Fruit fly (Drosophila melanogaster) whole organism, prepupa: ENCODE data around the gene CG7246.
A peak's percentile ranks its signal among the peaks of the same experiment; 100 is the strongest.

Experiments
- Blimp-1 ChIP-seq: fragments of 200-800 bp; sonication (Bioruptor generic); optimal IDR thresholded peaks from 3 replicates; lab custom pipeline; 2017; ENCODE audit warnings: missing biosample characterization, missing genetic modification characterization, mild to moderate bottlenecking, moderate library complexity, missing genetic modification reagents
- CG10669 ChIP-seq: fragments of 200-800 bp; sonication (Bioruptor generic); optimal IDR thresholded peaks from 3 replicates; lab custom pipeline; 2018; ENCODE audit warnings: missing biosample characterization, mild to moderate bottlenecking, missing genetic modification characterization, moderate library complexity
- CG11902 ChIP-seq: fragments of 200-800 bp; sonication (Bioruptor generic); optimal IDR thresholded peaks from 3 replicates; lab custom pipeline; 2016; ENCODE audit warnings: missing biosample characterization, missing genetic modification characterization
- CG15336 ChIP-seq: fragments of 200-800 bp; sonication (Bioruptor generic); IDR thresholded peaks from 2 replicates; pipeline ENCODE4 v1.3.6; 2022; ENCODE audit warnings: missing biosample characterization, missing genetic modification characterization
- CG1621 ChIP-seq: fragments of 200-800 bp; sonication (Bioruptor generic); optimal IDR thresholded peaks from 3 replicates; lab custom pipeline; 2018; ENCODE audit warnings: missing biosample characterization, mild to moderate bottlenecking, missing genetic modification characterization
- CG16779 ChIP-seq: fragments of 200-800 bp; sonication (Bioruptor generic); optimal IDR thresholded peaks from 3 replicates; lab custom pipeline; 2017; ENCODE audit warnings: missing biosample characterization, mild to moderate bottlenecking, missing genetic modification characterization
- CG3032 ChIP-seq: fragments of 200-800 bp; optimal IDR thresholded peaks from 2 replicates; lab custom pipeline; 2019; ENCODE audit warnings: missing biosample characterization, mild to moderate bottlenecking, missing genetic modification characterization, moderate library complexity
- CG32006 ChIP-seq: fragments of 200-800 bp; sonication (Bioruptor generic); optimal IDR thresholded peaks from 3 replicates; lab custom pipeline; 2017; ENCODE audit warnings: missing biosample characterization, mild to moderate bottlenecking, missing genetic modification characterization
- CG34406 ChIP-seq: fragments of 200-800 bp; sonication (Bioruptor generic); optimal IDR thresholded peaks from 3 replicates; lab custom pipeline; 2016; ENCODE audit warnings: missing biosample characterization, missing genetic modification characterization
- CG3919 ChIP-seq: fragments of 200-800 bp; sonication (Bioruptor generic); optimal IDR thresholded peaks from 3 replicates; lab custom pipeline; 2016; ENCODE audit warnings: missing biosample characterization, missing genetic modification characterization
- CG4318 ChIP-seq: fragments of 200-800 bp; sonication (Bioruptor generic); optimal IDR thresholded peaks from 3 replicates; lab custom pipeline; 2017; ENCODE audit warnings: missing biosample characterization, mild to moderate bottlenecking, missing genetic modification characterization
- CG6163 ChIP-seq: fragments of 200-800 bp; sonication (Bioruptor generic); IDR thresholded peaks from 3 replicates; pipeline ENCODE4 v1.3.6; 2022; ENCODE audit warnings: missing biosample characterization, missing genetic modification characterization
- CG6276 ChIP-seq: fragments of 200-800 bp; sonication (Bioruptor generic); optimal IDR thresholded peaks from 2 replicates; lab custom pipeline; 2017; ENCODE audit warnings: missing biosample characterization, mild to moderate bottlenecking, missing genetic modification characterization
- CG6808 ChIP-seq: fragments of 200-800 bp; sonication (Bioruptor generic); optimal IDR thresholded peaks from 3 replicates; lab custom pipeline; 2017; ENCODE audit warnings: missing biosample characterization, missing genetic modification characterization, mild to moderate bottlenecking, moderate library complexity, missing genetic modification reagents
- CG6854 ChIP-seq: fragments of 200-800 bp; sonication (Bioruptor generic); optimal IDR thresholded peaks from 2 replicates; lab custom pipeline; 2017; ENCODE audit warnings: missing biosample characterization, mild to moderate bottlenecking, missing genetic modification characterization
- CG7368 ChIP-seq: fragments of 200-800 bp; sonication (Bioruptor generic); optimal IDR thresholded peaks from 3 replicates; lab custom pipeline; 2016; ENCODE audit warnings: missing biosample characterization, missing genetic modification characterization
- CG8119 ChIP-seq: fragments of 200-800 bp; sonication (Bioruptor generic); IDR thresholded peaks from 3 replicates; pipeline ENCODE4 v1.3.6; 2022; ENCODE audit warnings: missing biosample characterization, missing genetic modification characterization
- CG8319 ChIP-seq: fragments of 200-800 bp; sonication (Bioruptor generic); optimal IDR thresholded peaks from 3 replicates; lab custom pipeline; 2016; ENCODE audit warnings: missing biosample characterization, missing genetic modification characterization
- CG8632 ChIP-seq: fragments of 200-800 bp; sonication (Bioruptor generic); optimal IDR thresholded peaks from 3 replicates; lab custom pipeline; 2016; ENCODE audit warnings: missing biosample characterization, missing genetic modification characterization
- Eip75B ChIP-seq: fragments of 200-800 bp; sonication (Bioruptor generic); optimal IDR thresholded peaks from 3 replicates; lab custom pipeline; 2016; ENCODE audit warnings: missing biosample characterization, missing genetic modification characterization
- Eip78C ChIP-seq: fragments of 200-800 bp; sonication (Bioruptor generic); peaks from one replicate; lab custom pipeline; 2016; ENCODE audit warnings: missing biosample characterization, missing genetic modification characterization
- Eip93F ChIP-seq: fragments of 200-800 bp; sonication (Bioruptor generic); optimal IDR thresholded peaks from 2 replicates; lab custom pipeline; 2016; ENCODE audit warnings: missing biosample characterization, mild to moderate bottlenecking, missing genetic modification characterization
- Ets96B ChIP-seq: fragments of 200-800 bp; optimal IDR thresholded peaks from 2 replicates; lab custom pipeline; 2019; ENCODE audit warnings: missing biosample characterization, mild to moderate bottlenecking, missing genetic modification characterization, moderate library complexity
- Hr38 ChIP-seq: sonication (Bioruptor generic); optimal IDR thresholded peaks from 2 replicates; lab custom pipeline; 2016; ENCODE audit warnings: missing biosample characterization, missing genetic modification characterization
- Hr39 ChIP-seq: fragments of 200-800 bp; sonication (Bioruptor generic); optimal IDR thresholded peaks from 2 replicates; lab custom pipeline; 2016; ENCODE audit warnings: missing biosample characterization, missing genetic modification characterization
- Hr4 ChIP-seq: fragments of 200-800 bp; sonication (Bioruptor generic); optimal IDR thresholded peaks from 3 replicates; lab custom pipeline; 2016; ENCODE audit warnings: missing biosample characterization, missing genetic modification characterization
- Lpt ChIP-seq: fragments of 200-800 bp; sonication (Bioruptor generic); optimal IDR thresholded peaks from 3 replicates; lab custom pipeline; 2016; ENCODE audit warnings: missing biosample characterization, missing genetic modification characterization
- Met ChIP-seq: fragments of 200-800 bp; sonication (Bioruptor generic); optimal IDR thresholded peaks from 3 replicates; lab custom pipeline; 2016; ENCODE audit warnings: missing biosample characterization, missing genetic modification characterization
- OdsH ChIP-seq: fragments of 200-800 bp; sonication (Bioruptor generic); optimal IDR thresholded peaks from 3 replicates; lab custom pipeline; 2016; ENCODE audit warnings: missing biosample characterization, missing genetic modification characterization
- Smox ChIP-seq: fragments of 200-800 bp; sonication (Bioruptor generic); optimal IDR thresholded peaks from 3 replicates; lab custom pipeline; 2016; ENCODE audit warnings: missing biosample characterization, missing genetic modification characterization
- Sox102F ChIP-seq: fragments of 200-800 bp; sonication (Bioruptor generic); optimal IDR thresholded peaks from 2 replicates; lab custom pipeline; 2016; ENCODE audit warnings: missing biosample characterization, mild to moderate bottlenecking, missing genetic modification characterization
- Sox14 ChIP-seq: fragments of 200-800 bp; sonication (Bioruptor generic); optimal IDR thresholded peaks from 3 replicates; lab custom pipeline; 2016; ENCODE audit warnings: missing biosample characterization, missing genetic modification characterization
- achi ChIP-seq: fragments of 200-800 bp; sonication (Bioruptor generic); optimal IDR thresholded peaks from 3 replicates; lab custom pipeline; 2016; ENCODE audit warnings: missing biosample characterization, missing genetic modification characterization
- acj6 ChIP-seq: fragments of 200-800 bp; sonication (Bioruptor generic); optimal IDR thresholded peaks from 3 replicates; lab custom pipeline; 2016; ENCODE audit warnings: missing biosample characterization, missing genetic modification characterization
- cyc ChIP-seq: fragments of 200-800 bp; sonication (Bioruptor generic); optimal IDR thresholded peaks from 3 replicates; lab custom pipeline; 2016; ENCODE audit warnings: missing biosample characterization, missing genetic modification characterization
- dac ChIP-seq: fragments of 200-800 bp; sonication (Bioruptor generic); optimal IDR thresholded peaks from 2 replicates; lab custom pipeline; 2017; ENCODE audit warnings: missing biosample characterization, mild to moderate bottlenecking, missing genetic modification characterization
- dsx ChIP-seq: fragments of 200-800 bp; optimal IDR thresholded peaks from 3 replicates; lab custom pipeline; 2019; ENCODE audit warnings: missing biosample characterization, mild to moderate bottlenecking, missing genetic modification characterization, moderate library complexity; ENCODE audit not compliant: poor library complexity, severe bottlenecking
- eg ChIP-seq: fragments of 200-800 bp; sonication (Bioruptor generic); IDR thresholded peaks from 3 replicates; pipeline ENCODE4 v1.3.6; 2022; ENCODE audit warnings: missing biosample characterization, missing genetic modification characterization
- esn ChIP-seq: fragments of 200-800 bp; sonication (Bioruptor generic); optimal IDR thresholded peaks from 2 replicates; lab custom pipeline; 2016; ENCODE audit warnings: missing biosample characterization, mild to moderate bottlenecking, missing genetic modification characterization, moderate library complexity
- fd59A ChIP-seq: fragments of 200-800 bp; sonication (Bioruptor generic); optimal IDR thresholded peaks from 2 replicates; lab custom pipeline; 2017; ENCODE audit warnings: missing biosample characterization, mild to moderate bottlenecking, missing genetic modification characterization, missing genetic modification reagents
- fd85E ChIP-seq: fragments of 200-800 bp; sonication (Bioruptor generic); optimal IDR thresholded peaks from 3 replicates; lab custom pipeline; 2016; ENCODE audit warnings: missing biosample characterization, missing genetic modification characterization
- fkh ChIP-seq: fragments of 200-800 bp; sonication (Bioruptor generic); optimal IDR thresholded peaks from 3 replicates; lab custom pipeline; 2017; ENCODE audit warnings: missing biosample characterization, mild to moderate bottlenecking, missing genetic modification characterization, moderate library complexity
- lz ChIP-seq: fragments of 200-800 bp; sonication (Bioruptor generic); optimal IDR thresholded peaks from 3 replicates; lab custom pipeline; 2016; ENCODE audit warnings: missing biosample characterization, missing genetic modification characterization
- net ChIP-seq: fragments of 200-800 bp; sonication (Bioruptor generic); optimal IDR thresholded peaks from 3 replicates; lab custom pipeline; 2016; ENCODE audit warnings: missing biosample characterization, missing genetic modification characterization
- pdm3 ChIP-seq: fragments of 200-800 bp; sonication (Bioruptor generic); optimal IDR thresholded peaks from 3 replicates; lab custom pipeline; 2016; ENCODE audit warnings: missing biosample characterization, missing genetic modification characterization
- spab ChIP-seq: fragments of 200-800 bp; sonication (Bioruptor generic); optimal IDR thresholded peaks from 2 replicates; lab custom pipeline; 2017; ENCODE audit warnings: missing biosample characterization, mild to moderate bottlenecking, missing genetic modification characterization, missing genetic modification reagents
- ss ChIP-seq, 2 experiments: fragments of 200-800 bp; sonication (Bioruptor generic); optimal IDR thresholded peaks; 2 replicates in 1 of 2; 3 replicates in 1 of 2; lab custom pipeline; 2017 to 2018; ENCODE audit warnings: mild to moderate bottlenecking in 2 of 2, missing biosample characterization in 2 of 2, missing genetic modification characterization in 2 of 2, moderate library complexity in 1 of 2
- vri ChIP-seq: fragments of 200-800 bp; sonication (Bioruptor generic); optimal IDR thresholded peaks from 3 replicates; lab custom pipeline; 2016; ENCODE audit warnings: missing biosample characterization, mild to moderate bottlenecking, missing genetic modification characterization

The CG7246 gene

DNA sequence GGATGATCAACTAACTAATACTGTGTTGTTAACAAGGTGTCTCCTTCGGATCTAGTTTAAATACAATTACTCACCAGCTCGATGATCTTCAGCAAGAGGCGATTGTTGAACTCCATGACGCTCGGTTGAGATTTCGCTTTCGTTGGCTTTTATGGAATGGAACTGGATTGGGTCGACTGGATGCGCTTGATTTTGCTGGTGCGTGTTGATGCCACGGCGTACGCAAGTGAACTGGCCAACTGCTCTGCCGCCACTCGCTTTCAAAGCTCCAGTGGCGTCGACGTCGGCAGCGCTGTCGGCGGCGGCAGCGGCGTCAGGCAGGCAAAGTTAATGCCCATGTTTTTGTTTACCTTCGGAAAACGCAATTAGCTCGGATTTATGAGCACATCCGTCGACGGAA is 2.6 kb downstream of the CG7246 start, which contains the start of gene CG44325 (continued):
- no peak for TF ChIP-seq acj6 (GFP tag; lab: Kevin White, UChicago)
- TF ChIP-seq CG6854 (GFP tag; lab: Kevin White, UChicago) = peak; percentile 83
- no peak for TF ChIP-seq CG4318 (GFP tag; lab: Kevin White, UChicago)
- peak; percentile 49 for TF ChIP-seq Eip75B (GFP tag; lab: Kevin White, UChicago)
- TF ChIP-seq Sox102F = peak; percentile 70
- peak; percentile 66 for TF ChIP-seq CG1621
- no peak for TF ChIP-seq OdsH (GFP tag; lab: Kevin White, UChicago)
- TF ChIP-seq Hr38 = no peak
- no peak for TF ChIP-seq CG6276 (GFP tag; lab: Kevin White, UChicago)
- peak; percentile 64 for TF ChIP-seq vri (GFP tag; lab: Kevin White, UChicago)
- no peak for TF ChIP-seq CG8632
- TF ChIP-seq fd59A (GFP tag; lab: Kevin White, UChicago) = no peak
- no peak for TF ChIP-seq fkh (GFP tag; lab: Kevin White, UChicago)
- peak; percentile 50 for TF ChIP-seq dsx
- no peak for TF ChIP-seq Hr4
- peak; percentile 74; the same call in 2 of the 3 replicates for TF ChIP-seq CG6163
- peak; percentile 59 for TF ChIP-seq CG3919 (GFP tag; lab: Kevin White, UChicago)
- TF ChIP-seq CG7368 (GFP tag; lab: Kevin White, UChicago) = peak; percentile 49

DNA sequence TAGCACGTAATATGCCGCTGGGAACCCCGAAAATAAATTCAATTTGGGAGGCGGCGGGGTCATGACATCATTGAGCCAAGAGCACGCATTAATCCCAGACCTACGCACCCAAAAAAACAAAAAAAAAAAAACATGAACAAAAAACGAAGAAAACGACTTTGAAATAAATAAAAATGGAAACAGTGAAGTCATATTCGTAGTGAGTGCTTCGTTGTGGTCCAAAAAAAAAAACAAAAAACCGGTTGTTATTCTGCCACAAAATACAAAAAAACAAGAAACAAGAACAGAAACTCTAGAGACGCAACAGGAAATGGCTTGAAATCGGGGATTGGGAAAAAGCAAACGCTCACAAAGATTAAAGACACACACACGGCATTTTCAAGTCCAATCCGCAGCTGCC is 3.3 kb downstream of the CG7246 start:
- TF ChIP-seq Smox (GFP tag; lab: Kevin White, UChicago) (no peak), spab (GFP tag; lab: Kevin White, UChicago) (no peak), CG32006 (GFP tag; lab: Kevin White, UChicago) (no peak), CG10669 (no peak), fkh (GFP tag; lab: Kevin White, UChicago) (no peak), Sox14 (GFP tag; lab: Kevin White, UChicago) (no peak), Ets96B (tag; lab: Kevin White, UChicago) (no peak), pdm3 (GFP tag; lab: Kevin White, UChicago) (no peak), CG34406 (no peak), Blimp-1 (GFP tag; lab: Kevin White, UChicago) (no peak), Hr38 (no peak), dsx (peak; percentile 53), CG1621 (no peak), CG6854 (GFP tag; lab: Kevin White, UChicago) (no peak), CG15336 (GFP tag; lab: Robert Waterston, UW) (no peak; the same call in 1 of the 2 replicates), CG16779 (peak; percentile 37), fd85E (GFP tag; lab: Kevin White, UChicago) (no peak), CG4318 (GFP tag; lab: Kevin White, UChicago) (no peak), CG8319 (GFP tag; lab: Kevin White, UChicago) (no peak), esn (GFP tag; lab: Kevin White, UChicago) (no peak), eg (GFP tag; lab: Robert Waterston, UW) (peak; percentile 48; the same call in 1 of the 3 replicates), ss (GFP tag; optimal IDR thresholded peaks at IDR 0.05; lab: Kevin White, UChicago) (peak; percentile 81 to 82), lz (GFP tag; lab: Kevin White, UChicago) (no peak), Lpt (GFP tag; lab: Kevin White, UChicago) (no peak), CG3032 (tag; lab: Kevin White, UChicago) (peak; percentile 14), Hr39 (GFP tag; lab: Kevin White, UChicago) (no peak), CG8632 (peak; percentile 9), CG6808 (GFP tag; lab: Kevin White, UChicago) (peak; percentile 46), CG6163 (peak; percentile 57; the same call in 1 of the 3 replicates), CG11902 (GFP tag; lab: Kevin White, UChicago) (no peak), Hr4 (no peak), Met (GFP tag; lab: Kevin White, UChicago) (no peak), Eip75B (GFP tag; lab: Kevin White, UChicago) (no peak), Sox102F (no peak), CG3919 (GFP tag; lab: Kevin White, UChicago) (no peak), vri (GFP tag; lab: Kevin White, UChicago) (peak; percentile 37), dac (GFP tag; lab: Kevin White, UChicago) (no peak), CG8119 (0 out of 3 replicates have a peak, but pooled peaks have one; percentile 33), net (GFP tag; lab: Kevin White, UChicago) (no peak), Eip93F (GFP tag; lab: Kevin White, UChicago) (no peak), Eip78C (GFP tag; lab: Kevin White, UChicago) (peak; percentile 63), cyc (GFP tag; lab: Kevin White, UChicago) (no peak), CG6276 (GFP tag; lab: Kevin White, UChicago) (no peak), achi (GFP tag; lab: Kevin White, UChicago) (no peak)
